Worm (Caenorhabditis elegans) whole organism, midembryonic: ENCODE results near the gene srg-9.

Experiments
- T22C8.4 ChIP-seq: fragments of 200-800 bp; sonication (Bioruptor generic); IDR thresholded peaks from 2 replicates; pipeline ENCODE4 v1.3.6; 2022; ENCODE audit warnings: missing genetic modification characterization, missing compliant biosample characterization
- cog-1 ChIP-seq: sonication (generic microtip); optimal IDR thresholded peaks from 2 replicates; lab custom pipeline; 2016; ENCODE audit warnings: missing genetic modification characterization, missing compliant biosample characterization
- flt-1 ChIP-seq: fragments of 200-800 bp; sonication (Bioruptor generic); IDR thresholded peaks from 2 replicates; pipeline ENCODE4 v1.3.6; 2022; ENCODE audit warnings: missing genetic modification characterization, missing compliant biosample characterization
- klf-2 ChIP-seq: fragments of 200-800 bp; sonication (Bioruptor generic); conservative IDR thresholded peaks from 2 replicates; pipeline ENCODE4 v1.3.6; 2022; ENCODE audit warnings: missing genetic modification reagents, missing genetic modification characterization, missing compliant biosample characterization
- med-1 ChIP-seq: sonication (generic microtip); optimal IDR thresholded peaks from 2 replicates; lab custom pipeline; 2017; ENCODE audit warnings: missing genetic modification characterization, mild to moderate bottlenecking, missing compliant biosample characterization, antibody characterized with exemption, missing genetic modification reagents; ENCODE audit not compliant: insufficient read depth
- ref-1 ChIP-seq: fragments of 200-800 bp; sonication (Bioruptor generic); conservative IDR thresholded peaks from 2 replicates; pipeline ENCODE4 v1.3.6; 2022; ENCODE audit warnings: missing genetic modification reagents, missing genetic modification characterization, missing compliant biosample characterization
- tab-1 ChIP-seq: fragments of 200-800 bp; sonication (Bioruptor generic); IDR thresholded peaks from 2 replicates; pipeline ENCODE4 v1.3.6; 2022; ENCODE audit warnings: missing genetic modification characterization, missing compliant biosample characterization
- ztf-23 ChIP-seq: fragments of 200-800 bp; sonication (Bioruptor generic); IDR thresholded peaks from 2 replicates; pipeline ENCODE4 v1.3.6; 2022; ENCODE audit warnings: missing genetic modification reagents, missing genetic modification characterization, missing compliant biosample characterization
- ztf-29 ChIP-seq: fragments of 200-800 bp; sonication (Bioruptor generic); IDR thresholded peaks from 2 replicates; pipeline ENCODE4 v1.3.6; 2022; ENCODE audit warnings: missing genetic modification reagents, missing genetic modification characterization, missing compliant biosample characterization

srg-9 gene

ce11 chrIII:6207881-6208280, 48.7 kb downstream of the srg-9 start, which contains the start of gene C23G10.2:
TSS of gene C23G10.2 (plus strand) at chrIII:6208064.
- TF ChIP-seq T22C8.4 (GFP tag; lab: Robert Waterston, UW) (no peak), ztf-23 (GFP tag; lab: Robert Waterston, UW) (no peak), med-1 (GFP tag; lab: Kevin White, UChicago) (no peak), flt-1 (GFP tag; lab: Robert Waterston, UW) (no peak), ref-1 (GFP tag; lab: Robert Waterston, UW) (no peak), ztf-29 (GFP tag; lab: Robert Waterston, UW) (no peak), tab-1 (GFP tag; lab: Robert Waterston, UW) (no peak), klf-2 (no peak), cog-1 (tag; lab: Kevin White, UChicago) (no peak)

ce11 chrIII:6207046-6207445, 49.5 kb downstream of the srg-9 start:
- TF ChIP-seq tab-1 (GFP tag; lab: Robert Waterston, UW) (no peak), ztf-29 (GFP tag; lab: Robert Waterston, UW) (no peak), klf-2 (no peak)

- TF ChIP-seq ztf-23 (GFP tag; lab: Robert Waterston, UW) (no peak), T22C8.4 (GFP tag; lab: Robert Waterston, UW) (no peak), tab-1 (GFP tag; lab: Robert Waterston, UW) (no peak), ztf-29 (GFP tag; lab: Robert Waterston, UW) (no peak), klf-2 (no peak), ref-1 (GFP tag; lab: Robert Waterston, UW) (no peak), med-1 (GFP tag; lab: Kevin White, UChicago) (no peak), cog-1 (tag; lab: Kevin White, UChicago) (no peak), flt-1 (GFP tag; lab: Robert Waterston, UW) (no peak)
These were observed 50.3 kb downstream of the srg-9 start, which contains the start of the genes sna-3 and rps-3 for ce11 chrIII:6206161-6206853. TSS of gene sna-3 (minus strand) at chrIII:6206211. TSS of gene rps-3 (plus strand) at chrIII:6206803.
